Worm (Caenorhabditis elegans): ENCODE data around the gene his-64.

The his-64 gene

DNA sequence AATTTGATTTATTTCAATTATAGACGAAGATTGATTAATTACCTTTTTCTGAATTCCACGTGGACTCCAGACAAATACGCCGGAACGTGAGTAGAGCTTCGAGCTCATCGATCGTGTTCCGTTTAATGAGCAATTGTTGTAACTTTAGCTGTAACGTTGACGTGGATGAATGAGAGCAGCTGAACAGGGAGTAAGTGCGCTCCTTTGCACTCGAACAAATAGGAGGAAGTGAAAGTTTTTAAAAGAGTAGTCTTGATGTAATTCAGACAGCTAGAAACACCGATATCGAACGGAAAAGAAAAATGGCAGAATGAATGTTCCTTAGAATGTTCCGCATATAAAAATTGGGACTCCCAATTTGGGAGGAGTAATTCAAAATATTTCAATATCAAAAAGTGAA is 35.3 kb upstream of the his-64 start, which contains the start of gene sec-31 (continued):
- TF ChIP-seq mdl-1 (tag; optimal IDR thresholded peaks at IDR 0.05) = no peak
- TF ChIP-seq rnt-1 (tag; optimal IDR thresholded peaks at IDR 0.05) = peak; percentile 28
- no peak for TF ChIP-seq mep-1 (tag; optimal IDR thresholded peaks at IDR 0.05)
- no peak for TF ChIP-seq nhr-11 (tag; optimal IDR thresholded peaks at IDR 0.05)
- TF ChIP-seq egl-13 (tag; optimal IDR thresholded peaks at IDR 0.05) = no peak
- TF ChIP-seq nhr-12 (tag; optimal IDR thresholded peaks at IDR 0.05) = no peak
- no peak for TF ChIP-seq unc-86 (tag; optimal IDR thresholded peaks at IDR 0.05)
- TF ChIP-seq isw-1 (GFP tag; IDR thresholded peaks at IDR 0.05) = no peak
- TF ChIP-seq xbp-1 (tag; optimal IDR thresholded peaks at IDR 0.05) = peak; percentile 26
- no peak for TF ChIP-seq fkh-4 (tag; optimal IDR thresholded peaks at IDR 0.05; ENCODE audit: borderline replicate concordance)
- TF ChIP-seq pqm-1 (tag; optimal IDR thresholded peaks at IDR 0.05) = no peak
- no peak for TF ChIP-seq lsy-2 (tag; optimal IDR thresholded peaks at IDR 0.05)
- TF ChIP-seq ceh-63 (GFP tag; optimal IDR thresholded peaks at IDR 0.05) = no peak
- no peak for TF ChIP-seq efl-3 (GFP tag; optimal IDR thresholded peaks at IDR 0.05)
- no peak for TF ChIP-seq vab-15 (tag; optimal IDR thresholded peaks at IDR 0.05)
- peak; percentile 97 for TF ChIP-seq blmp-1 (tag; optimal IDR thresholded peaks at IDR 0.05)
- TF ChIP-seq efl-1 (optimal IDR thresholded peaks at IDR 0.05) = peak; percentile 33 to 71
- TF ChIP-seq efl-1 (GFP tag; optimal IDR thresholded peaks at IDR 0.05 in 1 of 2) = peak; percentile 74 to 98

DNA sequence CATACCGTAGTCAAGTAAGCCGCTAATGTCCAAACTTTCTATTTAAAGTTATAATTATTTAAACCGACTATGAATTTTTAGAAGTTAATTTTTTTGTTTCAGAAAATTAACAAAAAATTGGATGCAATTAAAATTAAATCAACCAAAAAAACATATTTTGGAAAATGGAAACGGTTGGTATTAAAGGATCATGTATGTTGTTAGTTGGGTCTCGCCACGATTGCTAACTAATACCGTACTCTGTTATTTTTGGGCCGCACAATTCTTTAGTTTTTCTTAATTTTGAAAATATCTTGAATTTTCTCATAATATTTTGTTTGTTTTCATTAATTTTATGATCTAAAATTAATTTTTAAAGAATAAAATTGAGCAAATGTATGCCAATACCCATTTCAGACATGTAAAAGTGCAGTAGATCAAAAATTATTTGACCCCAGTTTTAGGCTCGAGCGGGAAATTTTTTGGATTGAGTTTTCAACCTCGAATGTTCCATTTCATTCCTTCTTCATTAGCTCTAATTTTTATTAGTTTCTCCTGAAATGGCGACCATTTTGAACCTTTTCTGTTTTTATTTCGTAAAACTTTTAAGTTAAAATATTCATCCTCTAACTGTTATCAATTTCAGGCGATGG is 34.4 kb upstream of the his-64 start, which contains the start of gene cbd-1:
Gene cbd-1 (plus strand): TSS at position 626 of the 632 bp plus-strand sequence.
- TF ChIP-seq nhr-11 (tag; optimal IDR thresholded peaks at IDR 0.05) (no peak), lir-3 (tag; optimal IDR thresholded peaks at IDR 0.05; ENCODE audit: poor library complexity) (no peak), rnt-1 (tag; optimal IDR thresholded peaks at IDR 0.05) (no peak), hlh-17 (GFP tag; optimal IDR thresholded peaks at IDR 0.05; ENCODE audit: borderline replicate concordance) (no peak), nhr-84 (tag; optimal IDR thresholded peaks at IDR 0.05) (no peak), hpl-2 (GFP tag; optimal IDR thresholded peaks at IDR 0.05) (no peak), egl-27 (tag; optimal IDR thresholded peaks at IDR 0.05) (no peak), fos-1 (tag; optimal IDR thresholded peaks at IDR 0.05) (no peak), mdl-1 (tag; optimal IDR thresholded peaks at IDR 0.05) (no peak), ztf-4 (tag; optimal IDR thresholded peaks at IDR 0.05) (no peak), snpc-4 (tag; optimal IDR thresholded peaks at IDR 0.05) (no peak), hlh-4 (tag; optimal IDR thresholded peaks at IDR 0.05) (no peak), nhr-90 (tag; optimal IDR thresholded peaks at IDR 0.05; ENCODE audit: poor library complexity) (no peak), mep-1 (tag; optimal IDR thresholded peaks at IDR 0.05) (no peak), aly-2 (tag; optimal IDR thresholded peaks at IDR 0.05) (no peak), isw-1 (GFP tag; IDR thresholded peaks at IDR 0.05) (no peak), fkh-10 (GFP tag; optimal IDR thresholded peaks at IDR 0.05) (no peak), lin-35 (GFP tag; optimal IDR thresholded peaks at IDR 0.05) (no peak), nhr-71 (tag; optimal IDR thresholded peaks at IDR 0.05) (no peak)

DNA sequence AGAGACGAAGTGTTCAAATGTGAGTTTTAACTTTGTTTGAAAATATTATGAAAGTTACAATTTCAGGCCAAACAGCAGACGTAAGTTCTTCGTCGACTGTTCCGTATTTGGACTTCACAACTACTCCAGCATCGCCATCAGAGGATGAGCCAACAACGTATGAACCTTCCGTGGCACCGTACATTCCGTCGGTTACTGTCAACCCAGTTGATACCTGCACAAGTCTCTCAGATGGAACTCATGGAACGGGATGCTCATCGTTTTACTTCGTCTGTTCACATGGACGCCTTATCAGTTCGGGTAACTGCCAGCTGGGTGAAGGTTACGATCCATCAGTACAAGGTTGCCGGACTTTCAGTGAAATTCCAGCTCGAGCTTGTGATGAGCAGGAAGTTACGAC is 31.2 kb upstream of the his-64 start:
- TF ChIP-seq ztf-11 (tag; optimal IDR thresholded peaks at IDR 0.05) (no peak), lin-39 (tag; optimal IDR thresholded peaks at IDR 0.05) (no peak), mab-9 (GFP tag; IDR thresholded peaks at IDR 0.05) (no peak), nhr-19 (GFP tag; conservative IDR thresholded peaks at IDR 0.05) (no peak), C04F5.9 (tag; optimal IDR thresholded peaks at IDR 0.05) (no peak), sptf-1 (tag; optimal IDR thresholded peaks at IDR 0.05) (no peak), mdl-1 (tag; optimal IDR thresholded peaks at IDR 0.05) (no peak), unc-130 (tag; optimal IDR thresholded peaks at IDR 0.05) (no peak), egl-27 (tag; optimal IDR thresholded peaks at IDR 0.05) (no peak), swsn-7 (tag; optimal IDR thresholded peaks at IDR 0.05) (no peak), tlp-1 (tag; optimal IDR thresholded peaks at IDR 0.05) (no peak), lin-35 (GFP tag; optimal IDR thresholded peaks at IDR 0.05) (no peak), lin-13 (GFP tag; optimal IDR thresholded peaks at IDR 0.05) (no peak), Y116A8C.19 (tag; optimal IDR thresholded peaks at IDR 0.05; ENCODE audit: borderline replicate concordance) (no peak), pax-3 (tag; optimal IDR thresholded peaks at IDR 0.05) (no peak), nhr-47 (tag; optimal IDR thresholded peaks at IDR 0.05) (no peak), pqm-1 (tag; optimal IDR thresholded peaks at IDR 0.05) (no peak), lir-3 (tag; optimal IDR thresholded peaks at IDR 0.05; ENCODE audit: poor library complexity) (no peak)
